Worm (Caenorhabditis elegans): Measurements from ENCODE around the gene F54A3.5.
A peak's percentile ranks its signal among the peaks of the same experiment; 100 is the strongest.

The F54A3.5 gene

DNA sequence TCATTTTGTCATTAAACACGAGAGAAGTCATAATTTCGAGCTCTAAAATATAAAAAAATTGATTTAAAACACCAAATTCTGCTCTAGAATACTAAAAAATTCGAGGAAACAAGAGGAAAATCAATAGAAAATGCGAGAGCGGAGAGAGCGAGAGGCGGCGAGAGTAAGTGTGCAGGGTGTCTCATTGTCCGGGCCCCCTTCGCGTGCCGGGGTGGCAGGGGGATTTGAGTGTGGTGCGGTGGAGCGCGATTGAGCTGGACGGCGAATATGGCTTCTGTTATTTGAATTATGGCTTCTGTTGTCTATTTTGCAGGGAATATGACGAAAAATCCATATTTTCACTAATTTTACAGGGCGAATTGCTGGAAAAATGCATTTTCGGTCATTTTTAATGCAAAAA, 5.6 kb downstream of the F54A3.5 start, which contains the start of gene Y59C2A.3 (continued):
- TF ChIP-seq sup-37 (GFP tag; optimal IDR thresholded peaks at IDR 0.05) (no peak), nhr-71 (tag; optimal IDR thresholded peaks at IDR 0.05) (no peak), aly-2 (tag; optimal IDR thresholded peaks at IDR 0.05) (no peak), nhr-47 (tag; optimal IDR thresholded peaks at IDR 0.05) (no peak), grh-1 (GFP tag; IDR thresholded peaks at IDR 0.05) (no peak), hpl-2 (GFP tag; optimal IDR thresholded peaks at IDR 0.05) (no peak), mef-2 (tag; optimal IDR thresholded peaks at IDR 0.05) (no peak), lin-35 (GFP tag; optimal IDR thresholded peaks at IDR 0.05) (peak; percentile 26 to 38), C34B4.2 (tag; optimal IDR thresholded peaks at IDR 0.05) (no peak), lin-13 (GFP tag; optimal IDR thresholded peaks at IDR 0.05) (peak; percentile 29), nhr-11 (tag; optimal IDR thresholded peaks at IDR 0.05) (no peak), unc-30 (tag; optimal IDR thresholded peaks at IDR 0.05) (no peak), xbp-1 (tag; optimal IDR thresholded peaks at IDR 0.05) (no peak), nhr-84 (tag; optimal IDR thresholded peaks at IDR 0.05) (no peak), hlh-4 (tag; optimal IDR thresholded peaks at IDR 0.05) (no peak), nhr-19 (GFP tag; conservative IDR thresholded peaks at IDR 0.05) (no peak), irx-1 (tag; optimal IDR thresholded peaks at IDR 0.05) (no peak), nhr-77 (tag; optimal IDR thresholded peaks at IDR 0.05) (no peak), ztf-4 (tag; optimal IDR thresholded peaks at IDR 0.05) (no peak), ces-1 (GFP tag; optimal IDR thresholded peaks at IDR 0.05) (no peak), nhr-12 (tag; optimal IDR thresholded peaks at IDR 0.05) (no peak), rnt-1 (tag; optimal IDR thresholded peaks at IDR 0.05) (peak; percentile 40), lsy-2 (tag; optimal IDR thresholded peaks at IDR 0.05) (peak; percentile 53 to 54), unc-86 (tag; optimal IDR thresholded peaks at IDR 0.05) (no peak), C16A3.4 (tag; optimal IDR thresholded peaks at IDR 0.05) (no peak), ceh-63 (GFP tag; optimal IDR thresholded peaks at IDR 0.05) (no peak), ztf-11 (tag; optimal IDR thresholded peaks at IDR 0.05) (no peak), lin-39 (tag; optimal IDR thresholded peaks at IDR 0.05) (no peak), dpl-1 (GFP tag; optimal IDR thresholded peaks at IDR 0.05) (peak; percentile 16 to 60 (median 20)), mdl-1 (tag; optimal IDR thresholded peaks at IDR 0.05) (peak in 1 of 2 experiments; percentile 38), fkh-4 (tag; optimal IDR thresholded peaks at IDR 0.05; ENCODE audit: borderline replicate concordance) (no peak), zag-1 (tag; optimal IDR thresholded peaks at IDR 0.05) (no peak), fkh-8 (tag; optimal IDR thresholded peaks at IDR 0.05) (peak; percentile 73), mab-9 (GFP tag; IDR thresholded peaks at IDR 0.05) (no peak), fkh-10 (GFP tag; optimal IDR thresholded peaks at IDR 0.05) (no peak), egl-13 (tag; optimal IDR thresholded peaks at IDR 0.05) (peak; percentile 18), elt-3 (tag; optimal IDR thresholded peaks at IDR 0.05) (no peak), nhr-237 (tag; optimal IDR thresholded peaks at IDR 0.05) (no peak), nhr-28 (tag; optimal IDR thresholded peaks at IDR 0.05) (no peak), ceh-88 (GFP tag; IDR thresholded peaks at IDR 0.05) (no peak), elt-2 (tag; optimal IDR thresholded peaks at IDR 0.05) (no peak), aha-1 (tag; optimal IDR thresholded peaks at IDR 0.05) (no peak), unc-130 (tag; optimal IDR thresholded peaks at IDR 0.05) (no peak), jun-1 (tag; optimal IDR thresholded peaks at IDR 0.05) (no peak), blmp-1 (tag; optimal IDR thresholded peaks at IDR 0.05) (no peak), Y116A8C.19 (tag; optimal IDR thresholded peaks at IDR 0.05; ENCODE audit: borderline replicate concordance) (no peak), alr-1 (tag; optimal IDR thresholded peaks at IDR 0.05; ENCODE audit: borderline replicate concordance) (no peak), ama-1 (optimal IDR thresholded peaks at IDR 0.05) (no peak), egl-27 (tag; optimal IDR thresholded peaks at IDR 0.05) (no peak), nhr-90 (tag; optimal IDR thresholded peaks at IDR 0.05; ENCODE audit: poor library complexity) (no peak), sptf-1 (tag; optimal IDR thresholded peaks at IDR 0.05) (no peak), snu-23 (GFP tag; optimal IDR thresholded peaks at IDR 0.05) (peak; percentile 60), sox-4 (tag; optimal IDR thresholded peaks at IDR 0.05) (no peak), zip-4 (GFP tag; optimal IDR thresholded peaks at IDR 0.05) (no peak)

Measured in whole organism, L1 larva.